Worm (Caenorhabditis elegans) whole organism, early embryonic: ENCODE data around the gene dgat-2.

Experiments used
- B0310.2 ChIP-seq: sonication (generic microtip); optimal IDR thresholded peaks from 2 replicates; lab custom pipeline; 2016; ENCODE audit warnings: mild to moderate bottlenecking, missing genetic modification characterization, missing compliant biosample characterization
- F13C5.2 ChIP-seq: sonication (generic microtip); optimal IDR thresholded peaks from 2 replicates; lab custom pipeline; 2017; ENCODE audit warnings: mild to moderate bottlenecking, missing genetic modification characterization, inconsistent platforms, missing compliant biosample characterization
- aly-1 ChIP-seq: sonication (generic microtip); optimal IDR thresholded peaks from 2 replicates; lab custom pipeline; 2016; ENCODE audit warnings: missing genetic modification characterization, missing compliant biosample characterization
- ama-1 ChIP-seq: fragments of 150-350 bp; optimal IDR thresholded peaks from 2 replicates; lab custom pipeline; 2014
- ceh-36 ChIP-seq: sonication (generic microtip); optimal IDR thresholded peaks from 2 replicates; lab custom pipeline; 2016; ENCODE audit warnings: missing genetic modification characterization, inconsistent platforms, missing compliant biosample characterization
- flt-1 ChIP-seq: fragments of 200-800 bp; sonication (Bioruptor generic); IDR thresholded peaks from 2 replicates; pipeline ENCODE4 v1.3.6; 2022; ENCODE audit warnings: missing genetic modification characterization, missing compliant biosample characterization
- hmbx-1 ChIP-seq: sonication (generic microtip); optimal IDR thresholded peaks from 2 replicates; lab custom pipeline; 2016; ENCODE audit warnings: mild to moderate bottlenecking, missing genetic modification characterization, missing compliant biosample characterization
- hmg-4 ChIP-seq: fragments of 200-800 bp; sonication (Bioruptor generic); optimal IDR thresholded peaks from 2 replicates; lab custom pipeline; 2018; ENCODE audit warnings: mild to moderate bottlenecking, missing genetic modification characterization, missing compliant biosample characterization
- hnd-1 ChIP-seq: sonication (generic microtip); optimal IDR thresholded peaks from 2 replicates; lab custom pipeline; 2016; ENCODE audit warnings: missing genetic modification characterization, missing compliant biosample characterization
- scrt-1 ChIP-seq: fragments of 200-800 bp; sonication (Bioruptor generic); IDR thresholded peaks from 2 replicates; pipeline ENCODE4 v1.3.6; 2022; ENCODE audit warnings: missing genetic modification characterization, missing compliant biosample characterization
- sea-1 ChIP-seq: fragments of 200-800 bp; sonication (Bioruptor generic); conservative IDR thresholded peaks from 2 replicates; pipeline ENCODE4 v1.3.6; 2022; ENCODE audit warnings: missing genetic modification characterization, missing compliant biosample characterization
- tbx-37 ChIP-seq: fragments of 200-800 bp; sonication (Bioruptor generic); conservative IDR thresholded peaks from 2 replicates; pipeline ENCODE4 v1.3.6; 2022; ENCODE audit warnings: missing genetic modification reagents, missing genetic modification characterization, missing compliant biosample characterization
- tra-4 ChIP-seq: sonication (generic microtip); optimal IDR thresholded peaks from 2 replicates; lab custom pipeline; 2017; ENCODE audit warnings: missing genetic modification characterization, missing compliant biosample characterization

DNA sequence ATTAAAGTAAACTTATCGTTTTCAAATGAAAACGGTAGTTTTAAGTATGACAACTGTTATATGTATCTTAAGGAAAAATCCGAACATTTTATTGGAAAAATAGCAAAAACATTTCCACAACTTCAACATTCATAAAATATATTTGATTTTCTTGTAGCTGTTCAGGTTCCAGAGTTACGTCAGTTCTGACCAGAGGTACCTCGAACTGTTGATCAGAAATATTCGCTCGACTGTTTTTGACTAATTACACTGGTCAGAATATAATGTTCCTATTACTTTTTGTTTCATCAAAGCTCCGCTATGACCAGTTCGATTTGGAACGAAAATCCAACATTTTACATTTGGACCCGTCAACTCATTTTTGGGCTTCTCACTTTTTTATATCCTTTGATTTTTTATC is 46.9 kb downstream of the dgat-2 start, which contains the start of gene srh-31:
- TF ChIP-seq aly-1 (tag; lab: Kevin White, UChicago) (no peak), hmg-4 (no peak), B0310.2 (tag; lab: Kevin White, UChicago) (no peak), ama-1 (lab: Kevin White, UChicago) (no peak), hnd-1 (tag; lab: Kevin White, UChicago) (no peak), tbx-37 (GFP tag; lab: Robert Waterston, UW) (no peak), flt-1 (GFP tag; lab: Robert Waterston, UW) (no peak), tra-4 (tag; lab: Kevin White, UChicago) (no peak), ceh-36 (no peak), sea-1 (GFP tag; lab: Robert Waterston, UW) (no peak), hmbx-1 (tag; lab: Kevin White, UChicago) (no peak), F13C5.2 (tag; lab: Kevin White, UChicago) (no peak), scrt-1 (no peak)
